Worm (Caenorhabditis elegans): ENCODE measurements around the gene flp-13.
A peak's percentile ranks its signal among the peaks of the same experiment; 100 is the strongest.

The flp-13 gene

ce11 chrIV:7679120-7679519, 19.1 kb downstream of the flp-13 start (continued):
- TF ChIP-seq zag-1 (tag; optimal IDR thresholded peaks at IDR 0.05) (no peak), set-16 (GFP tag; IDR thresholded peaks at IDR 0.05) (no peak), ceh-44 (GFP tag; IDR thresholded peaks at IDR 0.05) (no peak), tra-1 (GFP tag; IDR thresholded peaks at IDR 0.05) (no peak), daf-16 (GFP tag; optimal IDR thresholded peaks at IDR 0.05) (no peak), daf-16 (tag; optimal IDR thresholded peaks at IDR 0.05) (peak; percentile 91), unc-39 (tag; optimal IDR thresholded peaks at IDR 0.05) (no peak), aly-2 (tag; optimal IDR thresholded peaks at IDR 0.05) (no peak), nhr-25 (tag; optimal IDR thresholded peaks at IDR 0.05; ENCODE audit: borderline replicate concordance, insufficient read depth) (no peak), tag-97 (GFP tag; IDR thresholded peaks at IDR 0.05) (no peak), cey-2 (tag; optimal IDR thresholded peaks at IDR 0.05; ENCODE audit: borderline replicate concordance, insufficient read depth) (no peak), nhr-42 (GFP tag; IDR thresholded peaks at IDR 0.05) (no peak), nhr-237 (tag; optimal IDR thresholded peaks at IDR 0.05) (no peak), pha-4 (GFP tag; IDR thresholded peaks at IDR 0.05) (no peak), pha-4 (tag; optimal IDR thresholded peaks at IDR 0.05) (no peak), rbr-2 (tag; optimal IDR thresholded peaks at IDR 0.05) (no peak), dve-1 (tag; optimal IDR thresholded peaks at IDR 0.05; ENCODE audit: insufficient read depth) (peak; percentile 60)

DNA sequence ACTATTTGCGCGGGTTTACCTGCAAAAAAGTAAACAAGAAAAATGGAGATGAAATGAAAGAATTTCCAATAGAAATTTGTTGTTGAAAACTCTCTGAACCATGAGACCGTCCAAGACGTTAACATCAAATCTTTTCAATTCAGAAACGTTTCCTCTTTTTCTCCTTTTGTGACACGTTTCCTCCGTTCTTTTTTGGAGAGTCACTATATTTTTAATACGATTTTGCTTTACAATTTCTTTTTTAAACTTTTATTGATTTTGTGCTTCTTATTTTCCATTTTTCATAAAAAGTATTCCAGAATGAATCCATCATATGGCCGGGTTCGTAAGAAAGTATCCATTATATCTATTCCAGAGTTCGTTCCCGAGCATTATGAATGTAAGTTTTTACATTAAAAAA, 23.3 kb downstream of the flp-13 start, which contains the start of gene itr-1:
Gene itr-1, plus strand, starts transcription at position 301 of the 400 bp plus-strand sequence.
- TF ChIP-seq ZK546.5 (tag; optimal IDR thresholded peaks at IDR 0.05): no peak
- no peak for TF ChIP-seq mes-2 (tag; optimal IDR thresholded peaks at IDR 0.05; ENCODE audit: poor library complexity, severe bottlenecking)
- no peak for TF ChIP-seq ztf-7 (tag; optimal IDR thresholded peaks at IDR 0.05)
- TF ChIP-seq mdl-1 (tag; optimal IDR thresholded peaks at IDR 0.05): no peak
- no peak for TF ChIP-seq F49E8.2 (tag; optimal IDR thresholded peaks at IDR 0.05; ENCODE audit: borderline replicate concordance)
- TF ChIP-seq zip-11 (GFP tag; IDR thresholded peaks at IDR 0.05): no peak
- TF ChIP-seq spr-3 (GFP tag; optimal IDR thresholded peaks at IDR 0.05): no peak
- no peak for TF ChIP-seq nhr-237 (tag; optimal IDR thresholded peaks at IDR 0.05)
- TF ChIP-seq nhr-42 (GFP tag; IDR thresholded peaks at IDR 0.05): no peak
- no peak for TF ChIP-seq lim-7 (GFP tag; IDR thresholded peaks at IDR 0.05)
- no peak for TF ChIP-seq tag-97 (GFP tag; IDR thresholded peaks at IDR 0.05)
- TF ChIP-seq spr-1 (tag; optimal IDR thresholded peaks at IDR 0.05): no peak
- TF ChIP-seq lin-15B (tag; optimal IDR thresholded peaks at IDR 0.05): no peak
- TF ChIP-seq sdz-12 (GFP tag; optimal IDR thresholded peaks at IDR 0.05): no peak

DNA sequence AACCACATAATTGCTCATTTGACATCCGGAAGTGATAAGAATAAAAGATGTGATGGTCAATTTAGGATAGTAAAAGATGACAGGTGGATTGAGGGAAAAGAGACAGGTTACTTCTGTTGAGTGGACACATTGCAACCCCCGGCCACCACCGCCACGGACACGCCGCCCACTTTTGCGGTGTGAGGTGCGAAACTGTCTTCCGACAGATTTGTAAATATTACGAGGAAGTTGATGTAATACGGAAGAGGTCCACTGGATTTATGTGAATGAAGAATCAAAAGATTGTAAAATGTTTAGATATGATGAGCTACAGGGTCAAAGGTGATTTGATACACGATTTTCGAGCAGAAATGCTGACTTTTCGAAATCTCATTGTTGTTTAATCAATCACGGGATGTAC, 25.3 kb downstream of the flp-13 start, which contains the start of gene C08G9.2:
Gene C08G9.2, minus strand, starts transcription at position 101 of the 400 bp plus-strand sequence.
- TF ChIP-seq nhr-41 (GFP tag; IDR thresholded peaks at IDR 0.05) (no peak), nhr-111 (GFP tag; optimal IDR thresholded peaks at IDR 0.05) (no peak), aha-1 (tag) (peak; percentile 40), zip-2 (tag; optimal IDR thresholded peaks at IDR 0.05) (no peak), nhr-28 (tag; optimal IDR thresholded peaks at IDR 0.05) (no peak)

DNA sequence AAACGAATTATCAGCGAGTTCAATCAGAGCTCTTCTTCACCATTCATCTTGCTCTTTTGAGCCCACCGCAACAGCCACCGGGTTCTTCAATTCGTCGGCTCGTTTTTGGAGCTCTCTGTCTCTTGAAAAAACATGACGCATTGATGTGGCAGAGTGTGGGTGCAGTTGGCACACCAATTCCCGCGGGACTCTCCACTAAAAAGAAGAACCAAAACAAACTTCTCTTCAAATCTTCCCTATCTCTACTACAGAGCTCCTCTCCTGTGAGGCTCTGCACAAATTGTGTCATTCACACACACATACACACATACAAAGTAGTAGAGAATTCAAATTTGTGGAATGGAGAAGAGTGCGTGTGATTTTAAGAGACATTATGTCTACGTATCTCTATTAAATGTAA, 35.2 kb downstream of the flp-13 start:
- TF ChIP-seq dpl-1 (GFP tag; optimal IDR thresholded peaks at IDR 0.05) (no peak), F10B5.3 (tag; optimal IDR thresholded peaks at IDR 0.05) (no peak), hmg-1.1 (GFP tag; IDR thresholded peaks at IDR 0.05) (peak; percentile 53), ceh-20 (GFP tag; IDR thresholded peaks at IDR 0.05) (peak; percentile 38; the same call in 1 of the 2 replicates), tra-1 (GFP tag; IDR thresholded peaks at IDR 0.05) (0 out of 2 replicates have a peak, but pooled peaks have one; percentile 27), aha-1 (tag) (peak; percentile 97), rbr-2 (tag; optimal IDR thresholded peaks at IDR 0.05) (peak; percentile 36), unc-62 (GFP tag; optimal IDR thresholded peaks at IDR 0.05 in 1 of 2) (peak in 1 of 2 experiments; percentile 82), unc-62 (tag; optimal IDR thresholded peaks at IDR 0.05) (no peak), ctbp-1 (GFP tag; IDR thresholded peaks at IDR 0.05) (0 out of 2 replicates have a peak, but pooled peaks have one; percentile 31)
